Fruit fly (Drosophila melanogaster) whole organism, embryonic: ENCODE measurements around the gene CG6569.

ENCODE experiments used
- Atf-2 ChIP-seq: fragments of 200-800 bp; sonication (Bioruptor generic); optimal IDR thresholded peaks from 2 replicates; lab custom pipeline; 2016; ENCODE audit warnings: missing biosample characterization, missing genetic modification characterization
- Bgb ChIP-seq: fragments of 200-800 bp; sonication (Bioruptor generic); IDR thresholded peaks from 2 replicates; pipeline ENCODE4 v1.3.6; 2022; ENCODE audit warnings: missing biosample characterization, missing genetic modification characterization; ENCODE audit not compliant: partially characterized antibody
- BtbVII ChIP-seq: fragments of 200-800 bp; sonication (Bioruptor generic); optimal IDR thresholded peaks from 3 replicates; lab custom pipeline; 2017; ENCODE audit warnings: missing biosample characterization, mild to moderate bottlenecking, missing genetic modification characterization
- C15 ChIP-seq: fragments of 200-800 bp; sonication (Bioruptor generic); IDR thresholded peaks from 3 replicates; pipeline ENCODE4 v1.3.6; 2022; ENCODE audit warnings: missing biosample characterization, missing genetic modification characterization
- CG10147 ChIP-seq: fragments of 200-800 bp; sonication (Bioruptor generic); optimal IDR thresholded peaks from 2 replicates; lab custom pipeline; 2019; ENCODE audit warnings: missing biosample characterization, mild to moderate bottlenecking, missing genetic modification characterization, moderate library complexity
- CG10267 ChIP-seq: fragments of 200-800 bp; sonication (Bioruptor generic); optimal IDR thresholded peaks from 2 replicates; lab custom pipeline; 2018; ENCODE audit warnings: missing biosample characterization, mild to moderate bottlenecking, missing genetic modification characterization, moderate library complexity
- CG11456 ChIP-seq: fragments of 200-800 bp; sonication (Bioruptor generic); IDR thresholded peaks from 3 replicates; pipeline ENCODE4 v1.3.6; 2022; ENCODE audit warnings: missing biosample characterization, missing genetic modification characterization
- CG11696 ChIP-seq: fragments of 200-800 bp; sonication (Bioruptor generic); IDR thresholded peaks from 2 replicates; pipeline ENCODE4 v1.3.6; 2022; ENCODE audit warnings: missing biosample characterization, missing genetic modification characterization
- CG12155 ChIP-seq: fragments of 200-800 bp; sonication (Bioruptor generic); optimal IDR thresholded peaks from 3 replicates; lab custom pipeline; 2016; ENCODE audit warnings: missing biosample characterization, missing genetic modification characterization
- CG12769 ChIP-seq: fragments of 200-800 bp; sonication (Bioruptor generic); optimal IDR thresholded peaks from 2 replicates; lab custom pipeline; 2019; ENCODE audit warnings: missing biosample characterization, mild to moderate bottlenecking, missing genetic modification characterization, moderate library complexity
- CG1647 ChIP-seq: fragments of 200-800 bp; sonication (Bioruptor generic); optimal IDR thresholded peaks from 3 replicates; lab custom pipeline; 2016; ENCODE audit warnings: missing biosample characterization, missing genetic modification characterization
- CG17328 ChIP-seq: fragments of 200-800 bp; sonication (Bioruptor generic); IDR thresholded peaks from 2 replicates; pipeline ENCODE4 v1.3.6; 2022; ENCODE audit warnings: missing biosample characterization, missing genetic modification characterization
- CG17359 ChIP-seq: fragments of 200-800 bp; sonication (Bioruptor generic); optimal IDR thresholded peaks from 3 replicates; lab custom pipeline; 2018; ENCODE audit warnings: missing biosample characterization, mild to moderate bottlenecking, missing genetic modification characterization, moderate library complexity
- CG17568 ChIP-seq: fragments of 200-800 bp; sonication (Bioruptor generic); optimal IDR thresholded peaks from 2 replicates; lab custom pipeline; 2018; ENCODE audit warnings: missing biosample characterization, mild to moderate bottlenecking, missing genetic modification characterization, moderate library complexity
- CG18476 ChIP-seq: fragments of 200-800 bp; sonication (Bioruptor generic); optimal IDR thresholded peaks from 2 replicates; lab custom pipeline; 2016; ENCODE audit warnings: missing biosample characterization, mild to moderate bottlenecking, missing genetic modification characterization
- CG4282 ChIP-seq: fragments of 200-800 bp; sonication (Bioruptor generic); optimal IDR thresholded peaks from 2 replicates; lab custom pipeline; 2016; ENCODE audit warnings: missing biosample characterization, missing genetic modification characterization
- CG4328 ChIP-seq: fragments of 200-800 bp; sonication (Bioruptor generic); optimal IDR thresholded peaks from 3 replicates; lab custom pipeline; 2017; ENCODE audit warnings: missing biosample characterization, missing genetic modification reagents, missing genetic modification characterization
- CG9609 ChIP-seq: fragments of 200-800 bp; sonication (Bioruptor generic); optimal IDR thresholded peaks from 3 replicates; lab custom pipeline; 2016; ENCODE audit warnings: missing biosample characterization, missing genetic modification characterization
- CHES-1-like ChIP-seq: fragments of 200-800 bp; sonication (Bioruptor generic); optimal IDR thresholded peaks from 2 replicates; lab custom pipeline; 2016; ENCODE audit warnings: missing biosample characterization, missing genetic modification characterization
- CTCF ChIP-seq: fragments of 200-800 bp; sonication (Bioruptor generic); optimal IDR thresholded peaks from 2 replicates; lab custom pipeline; 2017; ENCODE audit warnings: missing biosample characterization, mild to moderate bottlenecking, missing genetic modification characterization, moderate library complexity
- Dek ChIP-seq: fragments of 200-800 bp; sonication (Bioruptor generic); optimal IDR thresholded peaks from 3 replicates; lab custom pipeline; 2019; ENCODE audit warnings: missing biosample characterization, mild to moderate bottlenecking, missing genetic modification characterization, moderate library complexity
- Dfd ChIP-seq, 2 experiments: fragments of >200 bp; optimal IDR thresholded peaks; 2 replicates each; lab custom pipeline; 2017; ENCODE audit warnings: missing biosample characterization in 2 of 2, missing genetic modification characterization in 2 of 2
- Dp ChIP-seq: fragments of 200-800 bp; sonication (Bioruptor generic); optimal IDR thresholded peaks from 2 replicates; lab custom pipeline; 2018; ENCODE audit warnings: missing biosample characterization, mild to moderate bottlenecking, missing genetic modification characterization, moderate library complexity
- Dref ChIP-seq: fragments of 200-800 bp; sonication (Bioruptor generic); IDR thresholded peaks from 2 replicates; pipeline ENCODE4 v1.3.6; 2022; ENCODE audit warnings: missing biosample characterization, missing genetic modification characterization
- Drgx ChIP-seq: fragments of 200-800 bp; sonication (Bioruptor generic); IDR thresholded peaks from 2 replicates; pipeline ENCODE4 v1.3.6; 2022; ENCODE audit warnings: missing biosample characterization, missing genetic modification characterization
- HHEX ChIP-seq: fragments of 200-800 bp; sonication (Bioruptor generic); optimal IDR thresholded peaks from 3 replicates; lab custom pipeline; 2017; ENCODE audit warnings: missing biosample characterization, mild to moderate bottlenecking, missing genetic modification characterization, missing genetic modification reagents
- HLH54F ChIP-seq: fragments of 200-800 bp; sonication (Bioruptor generic); optimal IDR thresholded peaks from 3 replicates; lab custom pipeline; 2016; ENCODE audit warnings: missing biosample characterization, missing genetic modification characterization
- Oli ChIP-seq: fragments of 200-800 bp; sonication (Bioruptor generic); optimal IDR thresholded peaks from 2 replicates; lab custom pipeline; 2018; ENCODE audit warnings: missing biosample characterization, mild to moderate bottlenecking, missing genetic modification characterization, moderate library complexity
- Pdp1 ChIP-seq, 2 experiments: fragments of 200-800 bp; sonication (Bioruptor generic); optimal IDR thresholded peaks; 3 replicates each; lab custom pipeline; 2016; ENCODE audit warnings: missing biosample characterization in 2 of 2, missing genetic modification characterization in 2 of 2, mild to moderate bottlenecking in 1 of 2, moderate library complexity in 1 of 2
- Rfx ChIP-seq: fragments of 200-800 bp; sonication (Bioruptor generic); IDR thresholded peaks from 2 replicates; pipeline ENCODE4 v1.3.6; 2022; ENCODE audit warnings: missing biosample characterization, missing genetic modification characterization
- ab ChIP-seq: fragments of 200-800 bp; sonication (Bioruptor generic); optimal IDR thresholded peaks from 2 replicates; lab custom pipeline; 2016; ENCODE audit warnings: missing biosample characterization, missing genetic modification characterization
- aop ChIP-seq: fragments of 200-800 bp; sonication (Bioruptor generic); IDR thresholded peaks from 2 replicates; pipeline ENCODE4 v1.3.6; 2022; ENCODE audit warnings: missing biosample characterization, missing genetic modification characterization
- bigmax ChIP-seq: fragments of 200-800 bp; sonication (Bioruptor generic); optimal IDR thresholded peaks from 2 replicates; lab custom pipeline; 2018; ENCODE audit warnings: missing biosample characterization, mild to moderate bottlenecking, missing genetic modification characterization
- br ChIP-seq: fragments of >200 bp; optimal IDR thresholded peaks from 2 replicates; lab custom pipeline; 2017
- bsh ChIP-seq, 2 experiments: fragments of 200-800 bp; sonication (Bioruptor generic); optimal IDR thresholded peaks; 2 replicates each; lab custom pipeline; 2017 to 2018; ENCODE audit warnings: mild to moderate bottlenecking in 2 of 2, missing biosample characterization in 2 of 2, missing genetic modification characterization in 2 of 2, moderate library complexity in 1 of 2
- cg ChIP-seq: fragments of 200-800 bp; sonication (Bioruptor generic); optimal IDR thresholded peaks from 3 replicates; lab custom pipeline; 2019; ENCODE audit warnings: missing biosample characterization, mild to moderate bottlenecking, missing genetic modification characterization, moderate library complexity
- en ChIP-seq: fragments of 200-800 bp; sonication (Bioruptor generic); optimal IDR thresholded peaks from 2 replicates; lab custom pipeline; 2016; ENCODE audit warnings: missing biosample characterization, missing genetic modification characterization
- grau ChIP-seq: fragments of 200-800 bp; optimal IDR thresholded peaks from 3 replicates; lab custom pipeline; 2019; ENCODE audit warnings: missing biosample characterization, mild to moderate bottlenecking, missing genetic modification characterization, moderate library complexity
- h ChIP-seq: fragments of >200 bp; optimal IDR thresholded peaks from 2 replicates; lab custom pipeline; 2017
- hth ChIP-seq: fragments of >200 bp; optimal IDR thresholded peaks from 2 replicates; lab custom pipeline; 2017; ENCODE audit warnings: inconsistent platforms
- kah ChIP-seq: fragments of 200-800 bp; sonication (Bioruptor generic); optimal IDR thresholded peaks from 2 replicates; lab custom pipeline; 2018; ENCODE audit warnings: missing biosample characterization, mild to moderate bottlenecking, missing genetic modification characterization
- lola ChIP-seq, 3 experiments: fragments of >200 bp in 2 of 3; fragments of 200-800 bp in 1 of 3; sonication (Bioruptor generic) in 1 of 3; optimal IDR thresholded peaks; 2 replicates each; lab custom pipeline; 2017 to 2019; ENCODE audit warnings: missing biosample characterization in 3 of 3, missing genetic modification characterization in 3 of 3, mild to moderate bottlenecking in 1 of 3, moderate library complexity in 1 of 3
- luna ChIP-seq: fragments of 200-800 bp; sonication (Bioruptor generic); optimal IDR thresholded peaks from 2 replicates; lab custom pipeline; 2016; ENCODE audit warnings: missing biosample characterization, missing genetic modification characterization
- otp ChIP-seq: fragments of 200-800 bp; sonication (Bioruptor generic); IDR thresholded peaks from 3 replicates; pipeline ENCODE4, ENCODE4 v1.3.6; 2022; ENCODE audit warnings: missing biosample characterization, missing genetic modification characterization
- p53 ChIP-seq: fragments of 200-800 bp; sonication (Bioruptor generic); optimal IDR thresholded peaks from 2 replicates; lab custom pipeline; 2016; ENCODE audit warnings: missing biosample characterization, missing genetic modification characterization
- phol ChIP-seq: fragments of 200-800 bp; sonication (Bioruptor generic); optimal IDR thresholded peaks from 3 replicates; lab custom pipeline; 2018; ENCODE audit warnings: missing biosample characterization, mild to moderate bottlenecking, missing genetic modification characterization, moderate library complexity
- sc ChIP-seq, 3 experiments: fragments of >200 bp in 2 of 3; fragments of 200-800 bp in 1 of 3; sonication (Bioruptor generic) in 1 of 3; optimal IDR thresholded peaks; 2 replicates in 2 of 3; 3 replicates in 1 of 3; lab custom pipeline; 2017; ENCODE audit warnings: mild to moderate bottlenecking in 1 of 3, missing biosample characterization in 1 of 3, missing genetic modification characterization in 1 of 3, missing genetic modification reagents in 1 of 3
- sens ChIP-seq: fragments of 200-800 bp; sonication (Bioruptor generic); peaks from one replicate; lab custom pipeline; 2016; ENCODE audit warnings: missing biosample characterization, missing genetic modification characterization
- seq ChIP-seq: fragments of 200-800 bp; sonication (Bioruptor generic); IDR thresholded peaks from 2 replicates; pipeline ENCODE4 v1.3.6; 2022; ENCODE audit warnings: missing biosample characterization, missing genetic modification characterization
- tin ChIP-seq: fragments of 200-800 bp; sonication (Bioruptor generic); optimal IDR thresholded peaks from 3 replicates; lab custom pipeline; 2016; ENCODE audit warnings: missing biosample characterization, missing genetic modification characterization

Gene CG6569

dm6 chr3R:21862137-21862850 is 5.4 kb downstream of the CG6569 start (continued):
- TF ChIP-seq CG11456 (GFP tag; lab: Robert Waterston, UW) (0 out of 3 replicates have a peak, but pooled peaks have one; percentile 57), CG4282 (GFP tag; lab: Kevin White, UChicago) (no peak), Dfd (GFP tag; optimal IDR thresholded peaks at IDR 0.05; lab: Kevin White, UChicago) (no peak), CG17568 (GFP tag; lab: Kevin White, UChicago) (peak; percentile 56), Rfx (GFP tag; lab: Robert Waterston, UW) (no peak), CG12769 (tag; lab: Kevin White, UChicago) (peak; percentile 65), grau (tag; lab: Kevin White, UChicago) (peak; percentile 83), en (GFP tag; lab: Kevin White, UChicago) (peak; percentile 21), sc (optimal IDR thresholded peaks at IDR 0.05; lab: Kevin White, UChicago) (no peak), sc (GFP tag; optimal IDR thresholded peaks at IDR 0.05; lab: Kevin White, UChicago) (peak; percentile 80), CG12155 (GFP tag; lab: Kevin White, UChicago) (peak; percentile 37), CG1647 (GFP tag; lab: Kevin White, UChicago) (peak; percentile 29), lola (GFP tag; optimal IDR thresholded peaks at IDR 0.05; lab: Kevin White, UChicago) (peak in 1 of 3 experiments; percentile 91), HLH54F (GFP tag; lab: Kevin White, UChicago) (no peak), sens (GFP tag; lab: Kevin White, UChicago) (peak; percentile 95), CG4328 (GFP tag; lab: Kevin White, UChicago) (peak; percentile 9), CG17359 (tag; lab: Kevin White, UChicago) (peak; percentile 81), CG18476 (GFP tag; lab: Kevin White, UChicago) (peak; percentile 31), Dp (GFP tag; lab: Kevin White, UChicago) (no peak), cg (GFP tag; lab: Kevin White, UChicago) (no peak), seq (GFP tag; lab: Robert Waterston, UW) (peak; percentile 46; the same call in 1 of the 2 replicates), Drgx (GFP tag; lab: Robert Waterston, UW) (peak; percentile 92), bsh (GFP tag; optimal IDR thresholded peaks at IDR 0.05; lab: Kevin White, UChicago) (peak in 1 of 2 experiments; percentile 95), hth (lab: Kevin White, UChicago) (no peak), Dref (no peak), CHES-1-like (GFP tag; lab: Kevin White, UChicago) (peak; percentile 13), h (lab: Kevin White, UChicago) (no peak), Bgb (no peak), Oli (peak; percentile 88), br (lab: Kevin White, UChicago) (no peak), otp (GFP tag; lab: Robert Waterston, UW) (peak; percentile 75; the same call in 2 of the 3 replicates), BtbVII (GFP tag; lab: Kevin White, UChicago) (no peak), CG10267 (tag; lab: Kevin White, UChicago) (peak; percentile 56), CG11696 (GFP tag; lab: Robert Waterston, UW) (0 out of 2 replicates have a peak, but pooled peaks have one; percentile 19), Atf-2 (peak; percentile 15), ab (GFP tag; lab: Kevin White, UChicago) (no peak), bigmax (GFP tag; lab: Kevin White, UChicago) (no peak), tin (peak; percentile 59), phol (tag; lab: Kevin White, UChicago) (peak; percentile 85), CG9609 (GFP tag; lab: Kevin White, UChicago) (no peak), CG17328 (GFP tag; lab: Robert Waterston, UW) (peak; percentile 89), kah (GFP tag; lab: Kevin White, UChicago) (peak; percentile 43), HHEX (GFP tag; lab: Kevin White, UChicago) (peak; percentile 69), luna (GFP tag; lab: Kevin White, UChicago) (no peak), CTCF (GFP tag; lab: Kevin White, UChicago) (peak; percentile 19), Dek (tag; lab: Kevin White, UChicago) (peak; percentile 63), aop (GFP tag; lab: Robert Waterston, UW) (0 out of 2 replicates have a peak, but pooled peaks have one; percentile 42), CG10147 (GFP tag; lab: Kevin White, UChicago) (peak; percentile 60), Pdp1 (GFP tag; optimal IDR thresholded peaks at IDR 0.05; lab: Kevin White, UChicago) (peak in 1 of 2 experiments; percentile 74), p53 (GFP tag; lab: Kevin White, UChicago) (no peak), C15 (GFP tag; lab: Robert Waterston, UW) (no peak)
